Worm (Caenorhabditis elegans): ENCODE measurements around the gene cyk-7.

- TF ChIP-seq C08G9.2 (tag; optimal IDR thresholded peaks at IDR 0.05): no peak
- no peak for TF ChIP-seq hlh-8 (tag; optimal IDR thresholded peaks at IDR 0.05)
- TF ChIP-seq ceh-6 (GFP tag; optimal IDR thresholded peaks at IDR 0.05): no peak
- TF ChIP-seq pqm-1 (tag; optimal IDR thresholded peaks at IDR 0.05): no peak
- no peak for TF ChIP-seq zip-5 (tag; optimal IDR thresholded peaks at IDR 0.05)
- no peak for TF ChIP-seq fkh-10 (GFP tag; optimal IDR thresholded peaks at IDR 0.05)
- TF ChIP-seq ceh-14 (tag; optimal IDR thresholded peaks at IDR 0.05): no peak
- TF ChIP-seq pha-4 (tag; optimal IDR thresholded peaks at IDR 0.05): no peak
- TF ChIP-seq dve-1 (tag; optimal IDR thresholded peaks at IDR 0.05): no peak
- TF ChIP-seq Y22D7AL.16 (tag; optimal IDR thresholded peaks at IDR 0.05): no peak
- TF ChIP-seq ets-4 (tag; optimal IDR thresholded peaks at IDR 0.05): no peak
- no peak for TF ChIP-seq elt-4 (tag; optimal IDR thresholded peaks at IDR 0.05)
- TF ChIP-seq ztf-16 (tag; optimal IDR thresholded peaks at IDR 0.05): no peak
- TF ChIP-seq rnt-1 (tag; optimal IDR thresholded peaks at IDR 0.05): no peak
Observed at ce11 chrIII:7775983-7776440, 19.2 kb downstream of the cyk-7 start, which contains the start of gene bath-15.

Data from whole organism, late embryonic.